Worm (Caenorhabditis elegans) whole organism, young adult: ENCODE measurements around the gene mdt-28.

ENCODE experiments used
- B0019.2 ChIP-seq: fragments of 200-800 bp; sonication (Bioruptor generic); conservative IDR thresholded peaks from 2 replicates; pipeline ENCODE4 v1.3.6; 2022; ENCODE audit warnings: missing genetic modification reagents, missing genetic modification characterization, missing compliant biosample characterization
- C06A6.2 ChIP-seq: fragments of 200-800 bp; sonication (Bioruptor generic); conservative IDR thresholded peaks from 2 replicates; pipeline ENCODE4 v1.3.6; 2022; ENCODE audit warnings: missing genetic modification characterization, missing compliant biosample characterization
- C17E4.6 ChIP-seq: fragments of 200-800 bp; sonication (Bioruptor generic); IDR thresholded peaks from 2 replicates; pipeline ENCODE4 v1.3.6; 2022; ENCODE audit warnings: missing genetic modification reagents, missing genetic modification characterization, missing compliant biosample characterization
- F37B4.10 ChIP-seq: fragments of 200-800 bp; sonication (Bioruptor generic); IDR thresholded peaks from 2 replicates; pipeline ENCODE4 v1.3.6; 2022; ENCODE audit warnings: missing genetic modification characterization, missing compliant biosample characterization
- F57C9.4 ChIP-seq: sonication (generic microtip); optimal IDR thresholded peaks from 2 replicates; lab custom pipeline; 2017; ENCODE audit warnings: mild to moderate bottlenecking, missing genetic modification characterization, missing compliant biosample characterization
- K11D2.4 ChIP-seq: fragments of 200-800 bp; sonication (Bioruptor generic); IDR thresholded peaks from 2 replicates; pipeline ENCODE4 v1.3.6; 2022; ENCODE audit warnings: missing genetic modification reagents, missing genetic modification characterization, missing compliant biosample characterization
- T07F8.4 ChIP-seq: sonication (generic microtip); optimal IDR thresholded peaks from 2 replicates; lab custom pipeline; 2016; ENCODE audit warnings: mild to moderate bottlenecking, missing genetic modification characterization, moderate library complexity, missing compliant biosample characterization
- Y53F4B.3 ChIP-seq: fragments of 200-800 bp; sonication (Bioruptor generic); IDR thresholded peaks from 2 replicates; pipeline ENCODE4 v1.3.6; 2022; ENCODE audit warnings: missing genetic modification reagents, missing genetic modification characterization, missing compliant biosample characterization
- Y53G8AR.9 ChIP-seq: fragments of 200-800 bp; sonication (Bioruptor generic); conservative IDR thresholded peaks from 2 replicates; pipeline ENCODE4 v1.3.6; 2022; ENCODE audit warnings: missing genetic modification reagents, missing genetic modification characterization, missing compliant biosample characterization
- Y67H2A.10 ChIP-seq: fragments of 200-800 bp; sonication (Bioruptor generic); conservative IDR thresholded peaks from 2 replicates; pipeline ENCODE4 v1.3.6; 2022; ENCODE audit warnings: missing genetic modification reagents, missing genetic modification characterization, missing compliant biosample characterization
- ama-1 ChIP-seq, 3 experiments: fragments of 150-350 bp in 1 of 3; sonication (generic microtip) in 2 of 3; optimal IDR thresholded peaks; 2 replicates each; lab custom pipeline; 2014 to 2018; ENCODE audit warnings: missing biosample characterization in 2 of 3, missing genetic modification characterization in 2 of 3, missing genetic modification reagents in 2 of 3
- aptf-2 ChIP-seq: fragments of 200-800 bp; sonication (Bioruptor generic); conservative IDR thresholded peaks from 2 replicates; pipeline ENCODE4 v1.3.6; 2022; ENCODE audit warnings: missing genetic modification reagents, missing genetic modification characterization, missing compliant biosample characterization
- atf-7 ChIP-seq: sonication (generic microtip); optimal IDR thresholded peaks from 2 replicates; lab custom pipeline; 2017; ENCODE audit warnings: mild to moderate bottlenecking, missing genetic modification characterization, missing compliant biosample characterization
- athp-1 ChIP-seq: sonication (generic microtip); optimal IDR thresholded peaks from 2 replicates; lab custom pipeline; 2017; ENCODE audit warnings: mild to moderate bottlenecking, missing genetic modification characterization, missing compliant biosample characterization
- attf-3 ChIP-seq: fragments of 200-800 bp; sonication (Bioruptor generic); conservative IDR thresholded peaks from 2 replicates; pipeline ENCODE4 v1.3.6; 2022; ENCODE audit warnings: missing genetic modification reagents, missing genetic modification characterization, missing compliant biosample characterization
- bed-1 ChIP-seq: fragments of 200-800 bp; sonication (Bioruptor generic); IDR thresholded peaks from 2 replicates; pipeline ENCODE4 v1.3.6; 2022; ENCODE audit warnings: missing genetic modification reagents, missing genetic modification characterization, missing compliant biosample characterization
- ccch-3 ChIP-seq: fragments of 200-800 bp; sonication (Bioruptor generic); optimal IDR thresholded peaks from 2 replicates; lab custom pipeline; 2018; ENCODE audit warnings: mild to moderate bottlenecking, missing genetic modification characterization, missing compliant biosample characterization
- cebp-2 ChIP-seq: fragments of 200-800 bp; sonication (Bioruptor generic); IDR thresholded peaks from 2 replicates; pipeline ENCODE4 v1.3.6; 2022; ENCODE audit warnings: missing genetic modification characterization, missing compliant biosample characterization
- ceh-79 ChIP-seq: sonication (generic microtip); optimal IDR thresholded peaks from 2 replicates; lab custom pipeline; 2017; ENCODE audit warnings: mild to moderate bottlenecking, missing genetic modification characterization, missing compliant biosample characterization
- ceh-91 ChIP-seq: fragments of 200-800 bp; sonication (Bioruptor generic); IDR thresholded peaks from 2 replicates; pipeline ENCODE4 v1.3.6; 2022; ENCODE audit warnings: missing genetic modification reagents, missing genetic modification characterization, missing compliant biosample characterization
- chd-7 ChIP-seq: sonication (generic microtip); optimal IDR thresholded peaks from 2 replicates; lab custom pipeline; 2016; ENCODE audit warnings: mild to moderate bottlenecking, missing genetic modification characterization, moderate library complexity, missing compliant biosample characterization
- dox-1 ChIP-seq: fragments of 200-800 bp; sonication (Bioruptor generic); IDR thresholded peaks from 2 replicates; pipeline ENCODE4 v1.3.6; 2022; ENCODE audit warnings: missing genetic modification reagents, missing genetic modification characterization, missing compliant biosample characterization
- dpl-1 ChIP-seq: fragments of 150-350 bp; optimal IDR thresholded peaks from 2 replicates; lab custom pipeline; 2014; ENCODE audit warnings: missing biosample characterization, missing genetic modification reagents, missing genetic modification characterization
- egl-18 ChIP-seq: fragments of 200-800 bp; sonication (Bioruptor generic); IDR thresholded peaks from 2 replicates; pipeline ENCODE4 v1.3.6; 2022; ENCODE audit warnings: missing genetic modification reagents, missing genetic modification characterization, missing compliant biosample characterization
- fkh-3 ChIP-seq: sonication (generic microtip); optimal IDR thresholded peaks from 2 replicates; lab custom pipeline; 2016; ENCODE audit warnings: mild to moderate bottlenecking, missing genetic modification characterization, missing compliant biosample characterization
- him-1 ChIP-seq: sonication (generic microtip); optimal IDR thresholded peaks from 2 replicates; lab custom pipeline; 2016; ENCODE audit warnings: missing genotype, missing genetic modification reagents, missing genetic modification characterization, missing compliant biosample characterization
- hlh-12 ChIP-seq: sonication (generic microtip); optimal IDR thresholded peaks from 2 replicates; lab custom pipeline; 2016; ENCODE audit warnings: missing genetic modification characterization, missing compliant biosample characterization
- hlh-26 ChIP-seq: fragments of 200-800 bp; sonication (Bioruptor generic); conservative IDR thresholded peaks from 2 replicates; pipeline ENCODE4 v1.3.6; 2022; ENCODE audit warnings: missing genetic modification reagents, missing genetic modification characterization, missing compliant biosample characterization
- hmg-20 ChIP-seq: fragments of 200-800 bp; sonication (Bioruptor generic); IDR thresholded peaks from 2 replicates; pipeline ENCODE4 v1.3.6; 2022; ENCODE audit warnings: missing genetic modification reagents, missing genetic modification characterization, missing compliant biosample characterization
- hsf-1 ChIP-seq: fragments of 200-800 bp; sonication (Bioruptor generic); IDR thresholded peaks from 2 replicates; pipeline ENCODE4 v1.3.6; 2022; ENCODE audit warnings: missing genetic modification reagents, missing genetic modification characterization, missing compliant biosample characterization
- let-607 ChIP-seq, 2 experiments: fragments of 200-800 bp in 1 of 2; sonication (Bioruptor generic) in 1 of 2; sonication (generic microtip) in 1 of 2; optimal IDR thresholded peaks; 2 replicates each; lab custom pipeline; 2016 to 2018; ENCODE audit warnings: mild to moderate bottlenecking in 2 of 2, missing compliant biosample characterization in 2 of 2, missing genetic modification characterization in 2 of 2, moderate library complexity in 2 of 2, missing genotype in 1 of 2
- lin-26 ChIP-seq: fragments of 200-800 bp; sonication (Bioruptor generic); IDR thresholded peaks from 2 replicates; pipeline ENCODE4 v1.3.6; 2022; ENCODE audit warnings: missing genetic modification reagents, missing genetic modification characterization, missing compliant biosample characterization
- lin-54 ChIP-seq: fragments of 200-800 bp; sonication (Bioruptor generic); optimal IDR thresholded peaks from 2 replicates; lab custom pipeline; 2018; ENCODE audit warnings: mild to moderate bottlenecking, missing genetic modification characterization, missing compliant biosample characterization
- lsl-1 ChIP-seq: fragments of 200-800 bp; sonication (Bioruptor generic); optimal IDR thresholded peaks from 2 replicates; lab custom pipeline; 2018; ENCODE audit warnings: mild to moderate bottlenecking, missing genetic modification characterization, moderate library complexity, missing compliant biosample characterization
- lsy-27 ChIP-seq: sonication (generic microtip); optimal IDR thresholded peaks from 2 replicates; lab custom pipeline; 2017; ENCODE audit warnings: missing genetic modification characterization, mild to moderate bottlenecking, missing compliant biosample characterization, antibody characterized with exemption, missing genotype, borderline replicate concordance; ENCODE audit not compliant: insufficient read depth
- madf-10 ChIP-seq: sonication (generic microtip); optimal IDR thresholded peaks from 2 replicates; lab custom pipeline; 2016; ENCODE audit warnings: mild to moderate bottlenecking, missing genetic modification characterization, missing compliant biosample characterization
- madf-6 ChIP-seq: fragments of 200-800 bp; sonication (Bioruptor generic); IDR thresholded peaks from 2 replicates; pipeline ENCODE4 v1.3.6; 2022; ENCODE audit warnings: missing genetic modification reagents, missing genetic modification characterization, missing compliant biosample characterization
- nhr-179 ChIP-seq: sonication (generic microtip); optimal IDR thresholded peaks from 2 replicates; lab custom pipeline; 2016; ENCODE audit warnings: mild to moderate bottlenecking, missing genetic modification characterization, missing compliant biosample characterization
- nhr-90 ChIP-seq: sonication (generic microtip); optimal IDR thresholded peaks from 2 replicates; lab custom pipeline; 2016; ENCODE audit warnings: missing genotype, mild to moderate bottlenecking, missing genetic modification characterization, missing compliant biosample characterization
- rpc-1 ChIP-seq, 2 experiments: fragments of 150-350 bp in 1 of 2; sonication (generic microtip) in 1 of 2; optimal IDR thresholded peaks; 2 replicates each; lab custom pipeline; 2014 to 2018; ENCODE audit warnings: missing biosample characterization in 1 of 2, missing genetic modification characterization in 1 of 2, missing genetic modification reagents in 1 of 2, missing genotype in 1 of 2
- sdz-38 ChIP-seq: sonication (generic microtip); optimal IDR thresholded peaks from 2 replicates; lab custom pipeline; 2016; ENCODE audit warnings: missing genotype, missing genetic modification characterization, missing compliant biosample characterization
- snpc-3.4 ChIP-seq: sonication (generic microtip); optimal IDR thresholded peaks from 2 replicates; lab custom pipeline; 2017; ENCODE audit warnings: missing genetic modification characterization, mild to moderate bottlenecking, missing compliant biosample characterization, antibody characterized with exemption, moderate library complexity, missing genotype, missing genetic modification reagents
- snpc-4 ChIP-seq, 5 experiments: fragments of 150-350 bp in 1 of 5; sonication (generic microtip) in 4 of 5; optimal IDR thresholded peaks; 2 replicates each; lab custom pipeline; 2014 to 2018; ENCODE audit warnings: missing genetic modification characterization in 5 of 5, missing biosample characterization in 3 of 5, antibody characterized with exemption in 2 of 5, mild to moderate bottlenecking in 2 of 5, missing compliant biosample characterization in 2 of 5, missing genotype in 2 of 5, moderate library complexity in 2 of 5, missing genetic modification reagents in 1 of 5
- tbx-9 ChIP-seq: sonication (generic microtip); optimal IDR thresholded peaks from 2 replicates; lab custom pipeline; 2016; ENCODE audit warnings: borderline replicate concordance, missing genetic modification characterization, inconsistent platforms, missing compliant biosample characterization
- unc-130 ChIP-seq: sonication (generic microtip); optimal IDR thresholded peaks from 2 replicates; lab custom pipeline; 2016; ENCODE audit warnings: missing genetic modification reagents, missing genetic modification characterization, missing compliant biosample characterization
- ztf-18 ChIP-seq: sonication (generic microtip); optimal IDR thresholded peaks from 2 replicates; lab custom pipeline; 2016; ENCODE audit warnings: missing genotype, mild to moderate bottlenecking, missing genetic modification characterization, missing compliant biosample characterization
- ztf-6 ChIP-seq: fragments of 200-800 bp; sonication (Bioruptor generic); IDR thresholded peaks from 2 replicates; pipeline ENCODE4 v1.3.6; 2022; ENCODE audit warnings: missing genetic modification reagents, missing genetic modification characterization, missing compliant biosample characterization

The mdt-28 gene

ce11 chrV:15547727-15548126 is 27.5 kb downstream of the mdt-28 start (continued):
- peak; percentile 73 for TF ChIP-seq fkh-3 (tag; lab: Kevin White, UChicago)
- TF ChIP-seq rpc-1 (optimal IDR thresholded peaks at IDR 0.05; lab: Kevin White, UChicago) = peak; percentile 75
- TF ChIP-seq rpc-1 (tag; optimal IDR thresholded peaks at IDR 0.05; lab: Kevin White, UChicago) = peak; percentile 87
- peak; percentile 50 for TF ChIP-seq snpc-4 (GFP tag; optimal IDR thresholded peaks at IDR 0.05; lab: Kevin White, UChicago)
- TF ChIP-seq snpc-4 (tag; optimal IDR thresholded peaks at IDR 0.05; lab: Kevin White, UChicago) = peak in 1 of 4 experiments; percentile 43
- no peak for TF ChIP-seq attf-3
- TF ChIP-seq let-607 (tag; optimal IDR thresholded peaks at IDR 0.05; lab: Kevin White, UChicago) = peak in 1 of 2 experiments; percentile 20
- TF ChIP-seq ceh-79 (tag; lab: Kevin White, UChicago) = no peak
- TF ChIP-seq hmg-20 = no peak
- TF ChIP-seq lin-54 (GFP tag; lab: Kevin White, UChicago) = peak; percentile 7
- TF ChIP-seq ztf-18 (tag; lab: Kevin White, UChicago) = peak; percentile 61
- no peak for TF ChIP-seq hlh-26 (GFP tag; lab: Robert Waterston, UW)
- TF ChIP-seq nhr-90 (tag; lab: Kevin White, UChicago) = peak; percentile 68
- TF ChIP-seq dox-1 (GFP tag; lab: Robert Waterston, UW) = peak; percentile 46; the same call in 1 of the 2 replicates
- 0 out of 2 replicates have a peak, but pooled peaks have one; percentile 69 for TF ChIP-seq F37B4.10 (GFP tag; lab: Robert Waterston, UW)
- TF ChIP-seq Y53G8AR.9 (GFP tag; lab: Robert Waterston, UW) = no peak
- TF ChIP-seq hlh-12 (tag; lab: Kevin White, UChicago) = no peak
- no peak for TF ChIP-seq ztf-6
- TF ChIP-seq F57C9.4 (tag; lab: Kevin White, UChicago) = no peak
- TF ChIP-seq C06A6.2 (GFP tag; lab: Robert Waterston, UW) = no peak
- TF ChIP-seq madf-10 (tag; lab: Kevin White, UChicago) = peak; percentile 46
- TF ChIP-seq ceh-91 = no peak
- TF ChIP-seq cebp-2 = 0 out of 2 replicates have a peak, but pooled peaks have one; percentile 71
- no peak for TF ChIP-seq dpl-1 (GFP tag; lab: Kevin White, UChicago)
- TF ChIP-seq Y67H2A.10 (GFP tag; lab: Robert Waterston, UW) = no peak
- peak; percentile 42 for TF ChIP-seq lsl-1 (GFP tag; lab: Kevin White, UChicago)
- no peak for TF ChIP-seq ccch-3 (GFP tag; lab: Kevin White, UChicago)
- TF ChIP-seq bed-1 (GFP tag; lab: Robert Waterston, UW) = no peak
- TF ChIP-seq nhr-179 (tag; lab: Kevin White, UChicago) = peak; percentile 49
- TF ChIP-seq chd-7 (tag; lab: Kevin White, UChicago) = peak; percentile 58
- TF ChIP-seq egl-18 (GFP tag; lab: Robert Waterston, UW) = no peak
- peak; percentile 46 for TF ChIP-seq atf-7 (tag; lab: Kevin White, UChicago)
- TF ChIP-seq lsy-27 (tag; lab: Kevin White, UChicago) = no peak
- TF ChIP-seq C17E4.6 (GFP tag; lab: Robert Waterston, UW) = no peak
- TF ChIP-seq ama-1 (optimal IDR thresholded peaks at IDR 0.05; lab: Kevin White, UChicago) = no peak
- peak in 1 of 2 experiments; percentile 43 for TF ChIP-seq ama-1 (GFP tag; optimal IDR thresholded peaks at IDR 0.05; lab: Kevin White, UChicago)
- peak; percentile 93 for TF ChIP-seq lin-26
- no peak for TF ChIP-seq T07F8.4 (tag; lab: Kevin White, UChicago)
- no peak for TF ChIP-seq unc-130 (GFP tag; lab: Kevin White, UChicago)
- no peak for TF ChIP-seq B0019.2 (GFP tag; lab: Robert Waterston, UW)
- no peak for TF ChIP-seq tbx-9 (tag; lab: Kevin White, UChicago)
- TF ChIP-seq Y53F4B.3 (GFP tag; lab: Robert Waterston, UW) = no peak
- TF ChIP-seq K11D2.4 (GFP tag; lab: Robert Waterston, UW) = no peak
- no peak for TF ChIP-seq aptf-2
- peak; percentile 64 for TF ChIP-seq madf-6 (GFP tag; lab: Robert Waterston, UW)
- no peak for TF ChIP-seq sdz-38 (tag; lab: Kevin White, UChicago)
- TF ChIP-seq hsf-1 = peak; percentile 51; the same call in 1 of the 2 replicates
- TF ChIP-seq him-1 (tag; lab: Kevin White, UChicago) = peak; percentile 70
- TF ChIP-seq athp-1 (tag; lab: Kevin White, UChicago) = peak; percentile 12
- peak; percentile 58 for TF ChIP-seq snpc-3.4 (tag; lab: Kevin White, UChicago)
